Worm (Caenorhabditis elegans): ENCODE measurements around the gene nhr-239.
"Not testable (repeated sequence)": the region's sequence is repeated elsewhere in the genome, so short reads cannot be mapped to it uniquely, and the experiment has no call there.

The nhr-239 gene

DNA sequence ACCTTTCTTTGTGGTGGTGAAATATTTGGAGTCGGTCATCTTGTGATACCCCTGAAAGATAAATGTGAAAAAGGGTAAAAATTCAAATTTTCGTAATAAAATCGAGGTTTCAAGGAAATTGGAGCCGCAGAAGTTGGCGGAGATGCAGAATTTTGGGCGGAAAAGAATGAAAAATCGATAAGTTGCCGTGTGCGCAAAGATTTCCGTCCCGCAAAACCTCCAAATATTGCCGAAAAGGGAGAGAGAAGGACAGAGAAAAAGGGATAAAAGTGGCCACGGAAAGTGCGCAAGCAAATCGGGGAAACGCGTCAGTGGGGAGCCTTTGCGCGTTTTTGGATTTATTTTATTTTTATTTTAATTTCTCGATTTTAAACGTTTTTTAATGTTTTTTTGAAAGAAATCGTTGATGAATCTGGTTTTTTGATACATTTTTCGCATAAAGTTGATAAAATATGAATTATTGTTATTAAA lies 35.5 kb downstream of the nhr-239 start, which contains the start of gene apb-1 (continued):
- no peak for TF ChIP-seq eor-1 (tag; optimal IDR thresholded peaks at IDR 0.05)

DNA sequence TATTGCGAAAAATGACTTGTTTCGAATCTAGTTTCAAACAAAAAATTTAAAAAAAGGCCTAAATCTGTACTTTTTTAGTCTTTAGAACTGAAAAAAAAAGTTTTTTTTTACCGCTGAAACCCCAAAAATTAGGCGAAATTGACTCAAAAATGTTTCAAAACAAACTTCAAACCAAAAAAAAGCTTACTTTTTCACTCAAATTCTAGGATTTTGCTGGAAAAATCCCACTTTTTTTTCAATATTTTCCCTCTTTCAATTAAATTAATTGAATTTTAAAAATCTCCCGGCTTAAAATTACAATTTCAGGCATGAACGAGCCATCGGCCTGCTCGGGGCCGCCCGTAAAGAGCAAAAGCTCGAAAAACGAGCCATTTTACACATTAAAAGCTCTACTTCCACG lies 36.2 kb downstream of the nhr-239 start, which contains the start of gene mdt-19:
Gene mdt-19, plus strand, starts transcription at position 301 of the 400 bp plus-strand sequence.
- no peak for TF ChIP-seq lin-39 (tag; optimal IDR thresholded peaks at IDR 0.05)
- TF ChIP-seq nhr-11 (tag; optimal IDR thresholded peaks at IDR 0.05): no peak
- TF ChIP-seq hmg-11 (tag; optimal IDR thresholded peaks at IDR 0.05): no peak
- TF ChIP-seq ztf-4 (tag; optimal IDR thresholded peaks at IDR 0.05): no peak
- TF ChIP-seq ztf-11 (tag; optimal IDR thresholded peaks at IDR 0.05): no peak

ce11 chrIII:2598491-2599065 lies 37.1 kb downstream of the nhr-239 start:
- TF ChIP-seq ceh-28 (tag; optimal IDR thresholded peaks at IDR 0.05) (no peak), elt-2 (tag; optimal IDR thresholded peaks at IDR 0.05) (no peak), fkh-10 (GFP tag; optimal IDR thresholded peaks at IDR 0.05) (no peak), daf-12 (tag; optimal IDR thresholded peaks at IDR 0.05) (no peak)

DNA sequence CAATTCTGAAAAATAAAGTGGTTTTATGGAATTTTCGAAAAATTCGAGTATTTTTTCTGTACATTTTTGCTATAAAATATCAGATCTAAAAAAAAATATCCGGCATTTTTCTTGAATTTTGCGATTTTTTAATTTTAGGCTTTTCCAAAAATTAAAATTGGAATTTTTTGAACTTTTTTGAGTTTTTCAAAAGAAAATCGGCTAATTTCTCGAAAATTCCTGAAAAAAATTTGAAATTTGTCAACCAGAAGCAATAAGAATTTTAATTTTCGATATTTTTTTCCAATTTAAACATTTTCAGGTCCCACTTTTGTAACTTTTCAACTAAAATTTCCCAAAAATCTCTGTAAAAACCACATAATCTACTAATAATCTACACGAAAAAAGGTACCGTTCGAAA lies 42.2 kb downstream of the nhr-239 start, which contains the start of gene Y71H2B.11:
Gene Y71H2B.11, plus strand, starts transcription at position 301 of the 400 bp plus-strand sequence.
- TF ChIP-seq mdl-1 (tag; optimal IDR thresholded peaks at IDR 0.05) (no peak), pha-4 (tag; optimal IDR thresholded peaks at IDR 0.05) (no peak), lsy-12 (tag; optimal IDR thresholded peaks at IDR 0.05) (no peak), jun-1 (tag; optimal IDR thresholded peaks at IDR 0.05) (no peak), ztf-4 (tag; optimal IDR thresholded peaks at IDR 0.05) (no peak), elt-2 (tag; optimal IDR thresholded peaks at IDR 0.05) (no peak), nhr-43 (tag; optimal IDR thresholded peaks at IDR 0.05; ENCODE audit: poor library complexity, severe bottlenecking) (no peak), nfya-1 (tag; optimal IDR thresholded peaks at IDR 0.05; ENCODE audit: insufficient read depth) (no peak), nhr-67 (tag; optimal IDR thresholded peaks at IDR 0.05) (no peak), snpc-4 (tag; optimal IDR thresholded peaks at IDR 0.05) (no peak), unc-62 (GFP tag; optimal IDR thresholded peaks at IDR 0.05) (no peak), hmg-11 (tag; optimal IDR thresholded peaks at IDR 0.05) (no peak), nhr-23 (tag; optimal IDR thresholded peaks at IDR 0.05) (no peak)

ce11 chrIII:2607717-2608116 lies 46.2 kb downstream of the nhr-239 start, which contains the start of gene Y71H2B.5:
TSS of gene Y71H2B.5 (plus strand) at chrIII:2608017.
- not testable (repeated sequence) for TF ChIP-seq nhr-237, snpc-4, mml-1 (tag; optimal IDR thresholded peaks at IDR 0.05)
